Worm (Caenorhabditis elegans) whole organism, L4/young adult: ENCODE measurements around the gene C14A11.5.

Experiments used
- W03F9.2 ChIP-seq: fragments of 150-350 bp; optimal IDR thresholded peaks from 2 replicates; lab custom pipeline; 2014; ENCODE audit warnings: missing biosample characterization, missing genetic modification characterization
- dao-5 ChIP-seq: sonication (generic microtip); optimal IDR thresholded peaks from 2 replicates; lab custom pipeline; 2016; ENCODE audit warnings: missing genotype, missing genetic modification characterization, moderate library complexity, missing compliant biosample characterization
- him-1 ChIP-seq: sonication (generic microtip); optimal IDR thresholded peaks from 2 replicates; lab custom pipeline; 2016; ENCODE audit warnings: missing genotype, missing genetic modification reagents, missing genetic modification characterization, missing compliant biosample characterization

ce11 chrX:2838619-2839018 lies 31.3 kb upstream of the C14A11.5 start:
- TF ChIP-seq him-1 (tag; lab: Kevin White, UChicago) (no peak), W03F9.2 (tag; lab: Kevin White, UChicago) (no peak), dao-5 (tag; lab: Kevin White, UChicago) (no peak)
